Fruit fly (Drosophila melanogaster): ENCODE results near the gene CG2162.

Gene CG2162

DNA sequence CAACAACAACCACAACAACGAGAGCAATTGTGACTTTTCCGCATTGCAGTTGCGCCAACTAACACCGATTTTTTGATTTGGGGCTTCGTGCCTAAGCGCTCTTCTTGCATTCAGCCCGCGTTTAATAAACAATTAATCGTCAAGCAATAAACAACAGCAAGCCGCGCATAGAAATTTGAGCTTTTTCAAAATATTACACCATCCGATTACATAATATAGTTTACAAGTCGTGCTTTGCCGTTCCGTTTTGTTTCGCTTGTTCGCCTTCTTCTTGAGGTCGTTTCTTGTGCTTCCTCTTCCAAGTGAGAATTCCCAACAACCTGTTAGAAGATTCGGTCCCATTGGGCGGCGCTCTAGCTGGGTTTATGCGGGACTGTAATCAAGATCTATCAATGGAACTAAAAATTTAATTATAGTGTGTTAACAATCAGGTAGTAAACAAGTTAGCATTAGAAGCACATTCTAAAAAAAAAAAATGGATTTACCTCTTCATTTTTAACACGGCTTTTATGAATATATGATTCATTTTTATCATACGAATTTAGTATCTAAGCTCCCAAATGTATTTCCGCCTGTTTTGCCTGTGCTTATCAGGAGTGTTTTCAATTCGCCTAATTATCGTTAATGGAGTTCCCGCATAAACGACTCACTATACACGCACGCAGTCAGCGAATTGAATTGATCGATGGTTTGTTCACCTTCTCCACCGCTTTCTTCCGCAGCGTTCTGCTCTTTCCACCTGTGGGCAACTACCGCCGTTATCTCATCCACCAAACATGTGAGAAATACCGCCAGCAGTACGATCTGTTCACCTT, 980 bp downstream of the CG2162 start (continued):
- TF ChIP-seq Elba2 (GFP tag; optimal IDR thresholded peaks at IDR 0.05): no peak
- TF ChIP-seq p53 (GFP tag; optimal IDR thresholded peaks at IDR 0.05): no peak
- TF ChIP-seq ewg (GFP tag; optimal IDR thresholded peaks at IDR 0.05): peak; percentile 58
- TF ChIP-seq salm (tag; optimal IDR thresholded peaks at IDR 0.05): peak; percentile 55
- TF ChIP-seq dimm (GFP tag; IDR thresholded peaks at IDR 0.05): peak; percentile 61
- TF ChIP-seq Dek (tag; optimal IDR thresholded peaks at IDR 0.05): peak; percentile 74
- TF ChIP-seq inv (GFP tag; IDR thresholded peaks at IDR 0.05; ENCODE audit: partially characterized antibody): no peak
- TF ChIP-seq bab2 (GFP tag; optimal IDR thresholded peaks at IDR 0.05): peak; percentile 77
- TF ChIP-seq ftz-f1 (GFP tag; optimal IDR thresholded peaks at IDR 0.05): no peak
- TF ChIP-seq ase (GFP tag; IDR thresholded peaks at IDR 0.05): peak; percentile 55; the same call in 1 of the 3 replicates
- peak; percentile 71; the same call in 1 of the 3 replicates for TF ChIP-seq C15 (GFP tag; IDR thresholded peaks at IDR 0.05)
- TF ChIP-seq H15 (GFP tag; IDR thresholded peaks at IDR 0.05): peak; percentile 6; the same call in 1 of the 3 replicates
- peak; percentile 59 for TF ChIP-seq CG10462 (GFP tag; optimal IDR thresholded peaks at IDR 0.05)
- TF ChIP-seq ato (GFP tag; IDR thresholded peaks at IDR 0.05; ENCODE audit: partially characterized antibody): no peak
- TF ChIP-seq CG13894 (tag; optimal IDR thresholded peaks at IDR 0.05): peak; percentile 76
- TF ChIP-seq MTF-1 (GFP tag; optimal IDR thresholded peaks at IDR 0.05; ENCODE audit: borderline replicate concordance): peak; percentile 61
- peak; percentile 29 for TF ChIP-seq Sry-β (GFP tag; optimal IDR thresholded peaks at IDR 0.05)
- no peak for TF ChIP-seq pzg (GFP tag; optimal IDR thresholded peaks at IDR 0.05)
- TF ChIP-seq CG7357 (GFP tag; IDR thresholded peaks at IDR 0.05): 0 out of 3 replicates have a peak, but pooled peaks have one; percentile 15
- no peak for TF ChIP-seq sr (GFP tag; IDR thresholded peaks at IDR 0.05)
- no peak for TF ChIP-seq br (optimal IDR thresholded peaks at IDR 0.05)
- TF ChIP-seq CG3407 (GFP tag; optimal IDR thresholded peaks at IDR 0.05): peak; percentile 66
- peak; percentile 61 for TF ChIP-seq wdn (GFP tag; IDR thresholded peaks at IDR 0.05)
- TF ChIP-seq Mrtf (GFP tag; IDR thresholded peaks at IDR 0.05): 0 out of 3 replicates have a peak, but pooled peaks have one; percentile 43
- peak; percentile 93 for TF ChIP-seq PHDP (tag; optimal IDR thresholded peaks at IDR 0.05)
- TF ChIP-seq gce (GFP tag; IDR thresholded peaks at IDR 0.05): peak; percentile 60; the same call in 1 of the 3 replicates
- no peak for TF ChIP-seq CG6272 (GFP tag; IDR thresholded peaks at IDR 0.05)
- TF ChIP-seq CG32532 (GFP tag; IDR thresholded peaks at IDR 0.05): peak; percentile 76
- TF ChIP-seq az2 (GFP tag; optimal IDR thresholded peaks at IDR 0.05): peak; percentile 67
- peak; percentile 42 for TF ChIP-seq CG3163 (GFP tag; optimal IDR thresholded peaks at IDR 0.05)
- TF ChIP-seq fu2 (GFP tag; optimal IDR thresholded peaks at IDR 0.05): peak; percentile 47
- TF ChIP-seq CG17328 (GFP tag; IDR thresholded peaks at IDR 0.05): peak; percentile 82
- TF ChIP-seq rib (GFP tag; IDR thresholded peaks at IDR 0.05): peak; percentile 28; the same call in 1 of the 2 replicates
- TF ChIP-seq CG34376 (GFP tag; optimal IDR thresholded peaks at IDR 0.05): peak; percentile 91
- TF ChIP-seq trem (tag; optimal IDR thresholded peaks at IDR 0.05): peak; percentile 59
- TF ChIP-seq bowl (GFP tag; IDR thresholded peaks at IDR 0.05): peak; percentile 17; the same call in 1 of the 2 replicates
- TF ChIP-seq luna (GFP tag; optimal IDR thresholded peaks at IDR 0.05): no peak
- peak; percentile 61 for TF ChIP-seq Abd-B (GFP tag; optimal IDR thresholded peaks at IDR 0.05)
- peak; percentile 78 for TF ChIP-seq tin (GFP tag; optimal IDR thresholded peaks at IDR 0.05)
- TF ChIP-seq Atf3 (GFP tag; optimal IDR thresholded peaks at IDR 0.05): peak; percentile 42
- TF ChIP-seq CG1529 (GFP tag; optimal IDR thresholded peaks at IDR 0.05): peak; percentile 78
- TF ChIP-seq Antp (GFP tag; optimal IDR thresholded peaks at IDR 0.05): peak; percentile 31
- TF ChIP-seq slp2 (GFP tag; optimal IDR thresholded peaks at IDR 0.05): peak; percentile 30
- peak; percentile 56; the same call in 1 of the 2 replicates for TF ChIP-seq aop (GFP tag; IDR thresholded peaks at IDR 0.05)
- peak; percentile 60 for TF ChIP-seq nau (GFP tag; optimal IDR thresholded peaks at IDR 0.05)
- TF ChIP-seq HHEX (GFP tag; optimal IDR thresholded peaks at IDR 0.05): peak; percentile 85
- TF ChIP-seq CG16779 (GFP tag; IDR thresholded peaks at IDR 0.05): no peak
- TF ChIP-seq Fer2 (tag; optimal IDR thresholded peaks at IDR 0.05): peak; percentile 68
- TF ChIP-seq Ptx1 (GFP tag; IDR thresholded peaks at IDR 0.05): peak; percentile 69
- TF ChIP-seq Nf-YC (tag; optimal IDR thresholded peaks at IDR 0.05): peak; percentile 82
